Worm (Caenorhabditis elegans) whole organism, early embryonic: Measurements from ENCODE around the gene F49E12.8.

Experiments
- B0310.2 ChIP-seq: sonication (generic microtip); optimal IDR thresholded peaks from 2 replicates; lab custom pipeline; 2016; ENCODE audit warnings: mild to moderate bottlenecking, missing genetic modification characterization, missing compliant biosample characterization
- F13C5.2 ChIP-seq: sonication (generic microtip); optimal IDR thresholded peaks from 2 replicates; lab custom pipeline; 2017; ENCODE audit warnings: mild to moderate bottlenecking, missing genetic modification characterization, inconsistent platforms, missing compliant biosample characterization
- aly-1 ChIP-seq: sonication (generic microtip); optimal IDR thresholded peaks from 2 replicates; lab custom pipeline; 2016; ENCODE audit warnings: missing genetic modification characterization, missing compliant biosample characterization
- ama-1 ChIP-seq: fragments of 150-350 bp; optimal IDR thresholded peaks from 2 replicates; lab custom pipeline; 2014
- ceh-13 ChIP-seq: fragments of 200-800 bp; sonication (Bioruptor generic); optimal IDR thresholded peaks from 2 replicates; lab custom pipeline; 2018; ENCODE audit warnings: mild to moderate bottlenecking, missing genetic modification characterization, missing compliant biosample characterization
- ceh-36 ChIP-seq: sonication (generic microtip); optimal IDR thresholded peaks from 2 replicates; lab custom pipeline; 2016; ENCODE audit warnings: missing genetic modification characterization, inconsistent platforms, missing compliant biosample characterization
- ets-7 ChIP-seq: sonication (generic microtip); optimal IDR thresholded peaks from 2 replicates; lab custom pipeline; 2016; ENCODE audit warnings: missing genotype, missing genetic modification characterization, missing compliant biosample characterization
- flt-1 ChIP-seq: fragments of 200-800 bp; sonication (Bioruptor generic); IDR thresholded peaks from 2 replicates; pipeline ENCODE4 v1.3.6; 2022; ENCODE audit warnings: missing genetic modification characterization, missing compliant biosample characterization
- hmbx-1 ChIP-seq: sonication (generic microtip); optimal IDR thresholded peaks from 2 replicates; lab custom pipeline; 2016; ENCODE audit warnings: mild to moderate bottlenecking, missing genetic modification characterization, missing compliant biosample characterization
- hmg-4 ChIP-seq: fragments of 200-800 bp; sonication (Bioruptor generic); optimal IDR thresholded peaks from 2 replicates; lab custom pipeline; 2018; ENCODE audit warnings: mild to moderate bottlenecking, missing genetic modification characterization, missing compliant biosample characterization
- hnd-1 ChIP-seq: sonication (generic microtip); optimal IDR thresholded peaks from 2 replicates; lab custom pipeline; 2016; ENCODE audit warnings: missing genetic modification characterization, missing compliant biosample characterization
- pes-1 ChIP-seq: fragments of 200-800 bp; sonication (Bioruptor generic); IDR thresholded peaks from 2 replicates; pipeline ENCODE4 v1.3.6; 2022; ENCODE audit warnings: missing genetic modification reagents, missing genetic modification characterization, missing compliant biosample characterization
- scrt-1 ChIP-seq: fragments of 200-800 bp; sonication (Bioruptor generic); IDR thresholded peaks from 2 replicates; pipeline ENCODE4 v1.3.6; 2022; ENCODE audit warnings: missing genetic modification characterization, missing compliant biosample characterization
- sea-1 ChIP-seq: fragments of 200-800 bp; sonication (Bioruptor generic); conservative IDR thresholded peaks from 2 replicates; pipeline ENCODE4 v1.3.6; 2022; ENCODE audit warnings: missing genetic modification characterization, missing compliant biosample characterization
- tbx-11 ChIP-seq: fragments of 200-800 bp; sonication (Bioruptor generic); IDR thresholded peaks from 2 replicates; pipeline ENCODE4 v1.3.6; 2022; ENCODE audit warnings: missing genetic modification characterization, missing compliant biosample characterization
- tbx-37 ChIP-seq: fragments of 200-800 bp; sonication (Bioruptor generic); conservative IDR thresholded peaks from 2 replicates; pipeline ENCODE4 v1.3.6; 2022; ENCODE audit warnings: missing genetic modification reagents, missing genetic modification characterization, missing compliant biosample characterization
- tra-4 ChIP-seq: sonication (generic microtip); optimal IDR thresholded peaks from 2 replicates; lab custom pipeline; 2017; ENCODE audit warnings: missing genetic modification characterization, missing compliant biosample characterization

F49E12.8 gene

DNA sequence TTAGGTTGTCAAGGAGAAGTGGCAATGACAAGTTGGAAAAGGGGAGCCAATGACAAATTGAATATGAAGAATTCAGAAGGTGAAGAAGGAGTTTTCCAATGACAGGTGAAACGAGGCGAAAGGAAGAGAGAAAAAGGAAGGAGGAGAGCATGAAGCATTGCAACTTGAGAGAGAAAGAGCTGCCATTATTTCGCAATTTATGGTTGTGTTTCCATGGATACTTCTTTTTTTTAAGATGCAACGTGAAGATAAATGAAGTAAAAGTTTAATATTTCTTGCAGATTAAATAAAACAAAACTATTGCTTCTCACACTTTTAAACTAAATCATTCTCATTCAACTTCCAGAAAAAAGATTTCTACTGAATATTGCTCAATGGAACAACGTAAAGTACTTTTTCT, at the start of gene F49E12.8:
TSS of gene F49E12.8 (minus strand) at position 101 of the 400 bp plus-strand sequence.
- TF ChIP-seq F13C5.2 (tag; lab: Kevin White, UChicago) (no peak), flt-1 (GFP tag; lab: Robert Waterston, UW) (no peak), tra-4 (tag; lab: Kevin White, UChicago) (no peak), scrt-1 (GFP tag; lab: Robert Waterston, UW) (no peak), hmbx-1 (tag; lab: Kevin White, UChicago) (no peak), tbx-11 (GFP tag; lab: Robert Waterston, UW) (no peak), aly-1 (no peak), pes-1 (no peak), ceh-13 (GFP tag; lab: Kevin White, UChicago) (no peak), ama-1 (lab: Kevin White, UChicago) (no peak), hnd-1 (no peak), sea-1 (GFP tag; lab: Robert Waterston, UW) (no peak), ceh-36 (tag; lab: Kevin White, UChicago) (no peak), ets-7 (tag; lab: Kevin White, UChicago) (no peak), hmg-4 (no peak), tbx-37 (GFP tag; lab: Robert Waterston, UW) (no peak)

- TF ChIP-seq pes-1 = no peak
Observed at ce11 chrII:8442717-8443223, 48.7 kb upstream of the F49E12.8 start, which contains the start of gene eif-3.G. TSS of gene eif-3.G (plus strand) at chrII:8442767.

DNA sequence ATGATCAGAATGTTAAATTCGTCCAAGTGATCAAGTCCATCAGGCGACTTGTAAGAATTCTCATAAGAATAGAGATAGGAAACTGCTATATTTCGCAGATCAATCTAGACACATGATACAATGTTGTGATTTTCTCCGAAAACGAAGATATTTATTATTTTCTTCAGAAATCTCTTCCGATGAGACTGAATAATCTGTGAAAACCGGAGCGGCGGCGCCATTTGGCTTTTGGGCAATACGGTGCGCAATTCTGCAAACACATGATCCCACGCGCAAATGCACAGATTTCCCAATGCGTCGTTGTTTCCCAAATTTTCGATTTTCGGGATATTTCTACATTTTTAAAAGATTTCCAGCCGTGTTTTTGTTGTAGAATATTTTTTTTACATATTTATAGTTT, 48.1 kb upstream of the F49E12.8 start:
- TF ChIP-seq sea-1 (GFP tag; lab: Robert Waterston, UW) = no peak
- TF ChIP-seq F13C5.2 (tag; lab: Kevin White, UChicago) = peak; percentile 59
- TF ChIP-seq tbx-11 (GFP tag; lab: Robert Waterston, UW) = peak; percentile 19; the same call in 1 of the 2 replicates
- peak; percentile 39 for TF ChIP-seq hmg-4

ce11 chrII:8441519-8441918, 47.4 kb upstream of the F49E12.8 start:
- TF ChIP-seq hmbx-1 (tag; lab: Kevin White, UChicago) (no peak), ama-1 (lab: Kevin White, UChicago) (no peak), tbx-37 (GFP tag; lab: Robert Waterston, UW) (no peak), aly-1 (no peak), tra-4 (tag; lab: Kevin White, UChicago) (no peak), hmg-4 (no peak), ets-7 (tag; lab: Kevin White, UChicago) (no peak), ceh-36 (tag; lab: Kevin White, UChicago) (no peak), scrt-1 (GFP tag; lab: Robert Waterston, UW) (no peak)

DNA sequence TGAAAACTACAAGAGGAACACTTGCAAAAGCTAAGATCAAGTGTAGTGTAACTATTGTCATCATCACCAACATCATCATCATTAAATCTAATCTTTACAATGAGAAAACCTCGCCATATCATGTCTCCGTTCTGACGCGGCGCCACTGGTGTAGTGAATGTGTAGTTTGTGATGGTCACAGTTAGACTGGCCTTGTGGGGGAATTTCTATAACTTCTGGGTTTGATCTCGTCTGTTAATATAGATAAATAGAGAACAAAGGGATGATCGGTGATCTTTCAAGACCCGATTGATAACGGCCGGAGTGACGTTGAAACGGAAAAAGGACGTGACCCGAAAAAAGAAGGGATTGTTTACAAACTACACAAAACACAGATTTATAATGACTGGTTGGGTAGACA, 46.7 kb upstream of the F49E12.8 start:
- TF ChIP-seq F13C5.2 (tag; lab: Kevin White, UChicago) (no peak), aly-1 (no peak), ama-1 (lab: Kevin White, UChicago) (no peak), ets-7 (tag; lab: Kevin White, UChicago) (no peak), ceh-13 (GFP tag; lab: Kevin White, UChicago) (no peak), sea-1 (GFP tag; lab: Robert Waterston, UW) (no peak), tbx-11 (GFP tag; lab: Robert Waterston, UW) (no peak), hnd-1 (no peak), hmbx-1 (tag; lab: Kevin White, UChicago) (no peak), tra-4 (tag; lab: Kevin White, UChicago) (no peak), pes-1 (no peak)

ce11 chrII:8440097-8440496, 46.0 kb upstream of the F49E12.8 start:
- no peak for TF ChIP-seq tbx-11 (GFP tag; lab: Robert Waterston, UW)
- TF ChIP-seq F13C5.2 (tag; lab: Kevin White, UChicago) = no peak
- no peak for TF ChIP-seq hnd-1
- no peak for TF ChIP-seq B0310.2 (tag; lab: Kevin White, UChicago)
- no peak for TF ChIP-seq hmg-4
- TF ChIP-seq tra-4 (tag; lab: Kevin White, UChicago) = no peak
- no peak for TF ChIP-seq sea-1 (GFP tag; lab: Robert Waterston, UW)
- no peak for TF ChIP-seq scrt-1 (GFP tag; lab: Robert Waterston, UW)
- no peak for TF ChIP-seq pes-1
- TF ChIP-seq ets-7 (tag; lab: Kevin White, UChicago) = no peak
- TF ChIP-seq ceh-13 (GFP tag; lab: Kevin White, UChicago) = no peak
- no peak for TF ChIP-seq aly-1
- no peak for TF ChIP-seq hmbx-1 (tag; lab: Kevin White, UChicago)
- no peak for TF ChIP-seq flt-1 (GFP tag; lab: Robert Waterston, UW)

- TF ChIP-seq sea-1 (GFP tag; lab: Robert Waterston, UW) (no peak), ets-7 (tag; lab: Kevin White, UChicago) (no peak), tbx-11 (GFP tag; lab: Robert Waterston, UW) (no peak), scrt-1 (GFP tag; lab: Robert Waterston, UW) (no peak), tra-4 (tag; lab: Kevin White, UChicago) (no peak), ama-1 (lab: Kevin White, UChicago) (no peak), flt-1 (GFP tag; lab: Robert Waterston, UW) (no peak), ceh-36 (tag; lab: Kevin White, UChicago) (no peak), F13C5.2 (tag; lab: Kevin White, UChicago) (no peak), hnd-1 (no peak), ceh-13 (GFP tag; lab: Kevin White, UChicago) (no peak), hmbx-1 (tag; lab: Kevin White, UChicago) (no peak), tbx-37 (GFP tag; lab: Robert Waterston, UW) (no peak), B0310.2 (tag; lab: Kevin White, UChicago) (no peak), aly-1 (no peak), pes-1 (no peak)
Observed at ce11 chrII:8438791-8439287, 44.7 kb upstream of the F49E12.8 start, which contains the start of gene lips-10. TSS of gene lips-10 (plus strand) at chrII:8439168.
